Worm (Caenorhabditis elegans) whole organism, young adult: ENCODE results near the gene slc-46A.

Experiments
- B0035.1 ChIP-seq: sonication (generic microtip); optimal IDR thresholded peaks from 2 replicates; lab custom pipeline; 2016; ENCODE audit warnings: missing genetic modification characterization, mild to moderate bottlenecking, missing compliant biosample characterization, missing genotype, missing genetic modification reagents
- C06A6.2 ChIP-seq: fragments of 200-800 bp; sonication (Bioruptor generic); conservative IDR thresholded peaks from 2 replicates; pipeline ENCODE4 v1.3.6; 2022; ENCODE audit warnings: missing genetic modification characterization, missing compliant biosample characterization
- F23B12.7 ChIP-seq: sonication (generic microtip); optimal IDR thresholded peaks from 2 replicates; lab custom pipeline; 2017; ENCODE audit warnings: missing genetic modification characterization, mild to moderate bottlenecking, missing compliant biosample characterization, antibody characterized with exemption, moderate library complexity; ENCODE audit not compliant: insufficient read depth
- F57C9.4 ChIP-seq: sonication (generic microtip); optimal IDR thresholded peaks from 2 replicates; lab custom pipeline; 2017; ENCODE audit warnings: mild to moderate bottlenecking, missing genetic modification characterization, missing compliant biosample characterization
- T07F8.4 ChIP-seq: sonication (generic microtip); optimal IDR thresholded peaks from 2 replicates; lab custom pipeline; 2016; ENCODE audit warnings: mild to moderate bottlenecking, missing genetic modification characterization, moderate library complexity, missing compliant biosample characterization
- Y56A3A.18 ChIP-seq: fragments of 200-800 bp; sonication (Bioruptor generic); IDR thresholded peaks from 2 replicates; pipeline ENCODE4 v1.3.6; 2022; ENCODE audit warnings: missing genetic modification reagents, missing genetic modification characterization, missing compliant biosample characterization
- Y67H2A.10 ChIP-seq: fragments of 200-800 bp; sonication (Bioruptor generic); conservative IDR thresholded peaks from 2 replicates; pipeline ENCODE4 v1.3.6; 2022; ENCODE audit warnings: missing genetic modification reagents, missing genetic modification characterization, missing compliant biosample characterization
- Y79H2A.3 ChIP-seq: fragments of 200-800 bp; sonication (Bioruptor generic); conservative IDR thresholded peaks from 2 replicates; pipeline ENCODE4 v1.3.6; 2022; ENCODE audit warnings: missing genetic modification reagents, missing genetic modification characterization, missing compliant biosample characterization
- Y95B8A.8 ChIP-seq: fragments of 200-800 bp; sonication (Bioruptor generic); IDR thresholded peaks from 2 replicates; pipeline ENCODE4 v1.3.6; 2022; ENCODE audit warnings: missing genetic modification reagents, missing genetic modification characterization, missing compliant biosample characterization
- ZK185.1 ChIP-seq: sonication (generic microtip); optimal IDR thresholded peaks from 2 replicates; lab custom pipeline; 2016; ENCODE audit warnings: mild to moderate bottlenecking, missing genetic modification characterization, missing compliant biosample characterization; ENCODE audit not compliant: poor library complexity, severe bottlenecking
- attf-5 ChIP-seq: fragments of 200-800 bp; sonication (Bioruptor generic); optimal IDR thresholded peaks from 2 replicates; lab custom pipeline; 2018; ENCODE audit warnings: mild to moderate bottlenecking, missing genetic modification characterization, missing compliant biosample characterization
- bed-1 ChIP-seq: fragments of 200-800 bp; sonication (Bioruptor generic); IDR thresholded peaks from 2 replicates; pipeline ENCODE4 v1.3.6; 2022; ENCODE audit warnings: missing genetic modification reagents, missing genetic modification characterization, missing compliant biosample characterization
- cebp-1 ChIP-seq, 2 experiments: fragments of 200-800 bp in 1 of 2; sonication (Bioruptor generic) in 1 of 2; sonication (generic microtip) in 1 of 2; IDR thresholded peaks in 1 of 2; optimal IDR thresholded peaks in 1 of 2; 2 replicates each; pipeline versions ENCODE4 v1.3.6 to Lab custom; 2017 to 2022; ENCODE audit warnings: missing compliant biosample characterization in 2 of 2, missing genetic modification characterization in 2 of 2, mild to moderate bottlenecking in 1 of 2, missing genetic modification reagents in 1 of 2, moderate library complexity in 1 of 2
- cebp-2 ChIP-seq: fragments of 200-800 bp; sonication (Bioruptor generic); IDR thresholded peaks from 2 replicates; pipeline ENCODE4 v1.3.6; 2022; ENCODE audit warnings: missing genetic modification characterization, missing compliant biosample characterization
- ceh-100 ChIP-seq: fragments of 200-800 bp; sonication (Bioruptor generic); IDR thresholded peaks from 2 replicates; pipeline ENCODE4 v1.3.6; 2022; ENCODE audit warnings: missing genetic modification reagents, missing genetic modification characterization, missing compliant biosample characterization
- ceh-58 ChIP-seq: fragments of 200-800 bp; sonication (Bioruptor generic); IDR thresholded peaks from 2 replicates; pipeline ENCODE4 v1.3.6; 2022; ENCODE audit warnings: missing genetic modification characterization, missing compliant biosample characterization
- ceh-79 ChIP-seq: sonication (generic microtip); optimal IDR thresholded peaks from 2 replicates; lab custom pipeline; 2017; ENCODE audit warnings: mild to moderate bottlenecking, missing genetic modification characterization, missing compliant biosample characterization
- dpff-1 ChIP-seq: sonication (generic microtip); optimal IDR thresholded peaks from 2 replicates; lab custom pipeline; 2017; ENCODE audit warnings: mild to moderate bottlenecking, missing genetic modification characterization, missing compliant biosample characterization
- efl-1 ChIP-seq: fragments of 150-350 bp; optimal IDR thresholded peaks from 2 replicates; lab custom pipeline; 2014; ENCODE audit warnings: missing biosample characterization, missing genetic modification reagents, missing genetic modification characterization
- ekl-4 ChIP-seq: fragments of 200-800 bp; sonication (Bioruptor generic); IDR thresholded peaks from 2 replicates; pipeline ENCODE4 v1.3.6; 2022; ENCODE audit warnings: missing genetic modification reagents, missing genetic modification characterization, missing compliant biosample characterization
- ets-4 ChIP-seq: fragments of 200-800 bp; sonication (Bioruptor generic); optimal IDR thresholded peaks from 2 replicates; lab custom pipeline; 2018; ENCODE audit warnings: mild to moderate bottlenecking, missing genetic modification characterization, missing compliant biosample characterization
- let-607 ChIP-seq, 2 experiments: fragments of 200-800 bp in 1 of 2; sonication (Bioruptor generic) in 1 of 2; sonication (generic microtip) in 1 of 2; optimal IDR thresholded peaks; 2 replicates each; lab custom pipeline; 2016 to 2018; ENCODE audit warnings: mild to moderate bottlenecking in 2 of 2, missing compliant biosample characterization in 2 of 2, missing genetic modification characterization in 2 of 2, moderate library complexity in 2 of 2, missing genotype in 1 of 2
- lsl-1 ChIP-seq: fragments of 200-800 bp; sonication (Bioruptor generic); optimal IDR thresholded peaks from 2 replicates; lab custom pipeline; 2018; ENCODE audit warnings: mild to moderate bottlenecking, missing genetic modification characterization, moderate library complexity, missing compliant biosample characterization
- lsy-27 ChIP-seq: sonication (generic microtip); optimal IDR thresholded peaks from 2 replicates; lab custom pipeline; 2017; ENCODE audit warnings: missing genetic modification characterization, mild to moderate bottlenecking, missing compliant biosample characterization, antibody characterized with exemption, missing genotype, borderline replicate concordance; ENCODE audit not compliant: insufficient read depth
- mcd-1 ChIP-seq: fragments of 200-800 bp; sonication (Bioruptor generic); IDR thresholded peaks from 2 replicates; pipeline ENCODE4 v1.3.6; 2022; ENCODE audit warnings: missing genetic modification reagents, missing genetic modification characterization, missing compliant biosample characterization
- nfya-1 ChIP-seq: sonication (generic microtip); optimal IDR thresholded peaks from 2 replicates; lab custom pipeline; 2017; ENCODE audit warnings: antibody characterized with exemption, missing compliant biosample characterization, missing genetic modification characterization, borderline replicate concordance; ENCODE audit not compliant: insufficient read depth
- nhr-80 ChIP-seq: sonication (generic microtip); optimal IDR thresholded peaks from 2 replicates; lab custom pipeline; 2016; ENCODE audit warnings: missing genetic modification characterization, missing compliant biosample characterization
- nhr-90 ChIP-seq: sonication (generic microtip); optimal IDR thresholded peaks from 2 replicates; lab custom pipeline; 2016; ENCODE audit warnings: missing genotype, mild to moderate bottlenecking, missing genetic modification characterization, missing compliant biosample characterization
- pbrm-1 ChIP-seq: fragments of 200-800 bp; sonication (Bioruptor generic); IDR thresholded peaks from 2 replicates; pipeline ENCODE4 v1.3.6; 2022; ENCODE audit warnings: missing genetic modification reagents, missing genetic modification characterization, missing compliant biosample characterization
- rpc-1 ChIP-seq, 2 experiments: fragments of 150-350 bp in 1 of 2; sonication (generic microtip) in 1 of 2; optimal IDR thresholded peaks; 2 replicates each; lab custom pipeline; 2014 to 2018; ENCODE audit warnings: missing biosample characterization in 1 of 2, missing genetic modification characterization in 1 of 2, missing genetic modification reagents in 1 of 2, missing genotype in 1 of 2
- snpc-1.3 ChIP-seq: sonication (generic microtip); optimal IDR thresholded peaks from 2 replicates; lab custom pipeline; 2017; ENCODE audit warnings: missing genetic modification characterization, mild to moderate bottlenecking, missing compliant biosample characterization, antibody characterized with exemption, moderate library complexity, missing genotype, missing genetic modification reagents; ENCODE audit not compliant: insufficient read depth
- snpc-4 ChIP-seq, 5 experiments: fragments of 150-350 bp in 1 of 5; sonication (generic microtip) in 4 of 5; optimal IDR thresholded peaks; 2 replicates each; lab custom pipeline; 2014 to 2018; ENCODE audit warnings: missing genetic modification characterization in 5 of 5, missing biosample characterization in 3 of 5, antibody characterized with exemption in 2 of 5, mild to moderate bottlenecking in 2 of 5, missing compliant biosample characterization in 2 of 5, missing genotype in 2 of 5, moderate library complexity in 2 of 5, missing genetic modification reagents in 1 of 5
- zim-3 ChIP-seq: sonication (generic microtip); optimal IDR thresholded peaks from 2 replicates; lab custom pipeline; 2017; ENCODE audit warnings: mild to moderate bottlenecking, missing genetic modification characterization, moderate library complexity, missing compliant biosample characterization
- ztf-18 ChIP-seq: sonication (generic microtip); optimal IDR thresholded peaks from 2 replicates; lab custom pipeline; 2016; ENCODE audit warnings: missing genotype, mild to moderate bottlenecking, missing genetic modification characterization, missing compliant biosample characterization
- ztf-25 ChIP-seq: fragments of 200-800 bp; sonication (Bioruptor generic); IDR thresholded peaks from 2 replicates; pipeline ENCODE4 v1.3.6; 2022; ENCODE audit warnings: missing genetic modification reagents, missing genetic modification characterization, missing compliant biosample characterization
- ztf-26 ChIP-seq: sonication (generic microtip); optimal IDR thresholded peaks from 2 replicates; lab custom pipeline; 2017; ENCODE audit warnings: missing genetic modification characterization, missing compliant biosample characterization

The slc-46A gene

ce11 chrIV:5368860-5369259, 49.8 kb downstream of the slc-46A start (continued):
- 0 out of 2 replicates have a peak, but pooled peaks have one; percentile 31 for TF ChIP-seq pbrm-1 (GFP tag; lab: Robert Waterston, UW)

ce11 chrIV:5369414-5369813, 50.4 kb downstream of the slc-46A start, which contains the start of gene F41H10.3:
TSS of gene F41H10.3 (plus strand) at chrIV:5369801.
- 0 out of 2 replicates have a peak, but pooled peaks have one; percentile 31 for TF ChIP-seq mcd-1 (GFP tag; lab: Robert Waterston, UW)
- no peak for TF ChIP-seq ets-4 (GFP tag; lab: Kevin White, UChicago)

- TF ChIP-seq B0035.1 (tag; lab: Kevin White, UChicago) (no peak), rpc-1 (optimal IDR thresholded peaks at IDR 0.05; lab: Kevin White, UChicago) (peak; percentile 14), rpc-1 (tag; optimal IDR thresholded peaks at IDR 0.05; lab: Kevin White, UChicago) (no peak), snpc-4 (GFP tag; optimal IDR thresholded peaks at IDR 0.05; lab: Kevin White, UChicago) (no peak), snpc-4 (tag; optimal IDR thresholded peaks at IDR 0.05; lab: Kevin White, UChicago) (peak in 2 of 4 experiments; percentile 65 to 78), zim-3 (tag; lab: Kevin White, UChicago) (no peak), Y67H2A.10 (GFP tag; lab: Robert Waterston, UW) (no peak), lsl-1 (GFP tag; lab: Kevin White, UChicago) (peak; percentile 9), Y56A3A.18 (GFP tag; lab: Robert Waterston, UW) (no peak), Y79H2A.3 (no peak), cebp-1 (GFP tag; IDR thresholded peaks at IDR 0.05; lab: Robert Waterston, UW) (no peak), cebp-1 (tag; optimal IDR thresholded peaks at IDR 0.05; lab: Kevin White, UChicago) (peak; percentile 6), F57C9.4 (tag; lab: Kevin White, UChicago) (no peak), snpc-1.3 (tag; lab: Kevin White, UChicago) (peak; percentile 18), lsy-27 (tag; lab: Kevin White, UChicago) (no peak), cebp-2 (GFP tag; lab: Robert Waterston, UW) (no peak), bed-1 (no peak), T07F8.4 (tag; lab: Kevin White, UChicago) (no peak), ceh-79 (tag; lab: Kevin White, UChicago) (no peak), ceh-58 (no peak), attf-5 (no peak), ekl-4 (GFP tag; lab: Robert Waterston, UW) (no peak), ztf-25 (GFP tag; lab: Robert Waterston, UW) (no peak), nfya-1 (tag; lab: Kevin White, UChicago) (no peak), C06A6.2 (GFP tag; lab: Robert Waterston, UW) (no peak), efl-1 (GFP tag; lab: Kevin White, UChicago) (peak; percentile 12), ztf-18 (tag; lab: Kevin White, UChicago) (no peak), Y95B8A.8 (no peak), ceh-100 (GFP tag; lab: Robert Waterston, UW) (0 out of 2 replicates have a peak, but pooled peaks have one; percentile 26), let-607 (tag; optimal IDR thresholded peaks at IDR 0.05; lab: Kevin White, UChicago) (no peak), ztf-26 (no peak)
Measured at ce11 chrIV:5370914-5371313, 51.9 kb downstream of the slc-46A start.

ce11 chrIV:5374321-5374720, 55.3 kb downstream of the slc-46A start:
- TF ChIP-seq ZK185.1 (tag; lab: Kevin White, UChicago), result peak; percentile 24
- TF ChIP-seq dpff-1 (tag; lab: Kevin White, UChicago), result no peak
- TF ChIP-seq nhr-80 (tag; lab: Kevin White, UChicago), result peak; percentile 66
- no peak for TF ChIP-seq snpc-4 (GFP tag; optimal IDR thresholded peaks at IDR 0.05; lab: Kevin White, UChicago)
- no peak for TF ChIP-seq snpc-4 (tag; optimal IDR thresholded peaks at IDR 0.05; lab: Kevin White, UChicago)
- TF ChIP-seq snpc-1.3 (tag; lab: Kevin White, UChicago), result peak; percentile 34
- peak; percentile 44 for TF ChIP-seq nhr-90 (tag; lab: Kevin White, UChicago)
- TF ChIP-seq F23B12.7 (tag; lab: Kevin White, UChicago), result peak; percentile 47
- 0 out of 2 replicates have a peak, but pooled peaks have one; percentile 6 for TF ChIP-seq C06A6.2 (GFP tag; lab: Robert Waterston, UW)
